Fruit fly (Drosophila melanogaster): ENCODE measurements around the gene nes.

Gene nes

dm6 chr3L:19294613-19295299, 34.3 kb upstream of the nes start (continued):
- TF ChIP-seq CG11247 (GFP tag; IDR thresholded peaks at IDR 0.05), result no peak
- peak; percentile 1 for TF ChIP-seq Hmr (GFP tag; optimal IDR thresholded peaks at IDR 0.05)
- no peak for TF ChIP-seq CG1792 (GFP tag; optimal IDR thresholded peaks at IDR 0.05)
- TF ChIP-seq Hsf (GFP tag; optimal IDR thresholded peaks at IDR 0.05), result peak; percentile 11
- TF ChIP-seq pros (GFP tag; optimal IDR thresholded peaks at IDR 0.05), result peak; percentile 55
- TF ChIP-seq oc (tag; optimal IDR thresholded peaks at IDR 0.05), result no peak
- no peak for TF ChIP-seq Ets65A (GFP tag)
- TF ChIP-seq Lpt (GFP tag; optimal IDR thresholded peaks at IDR 0.05), result no peak
- TF ChIP-seq HmgD (GFP tag; optimal IDR thresholded peaks at IDR 0.05), result peak; percentile 48
- TF ChIP-seq Dref (GFP tag; IDR thresholded peaks at IDR 0.05), result peak; percentile 57; the same call in 1 of the 2 replicates
- no peak for TF ChIP-seq Stat92E (GFP tag; optimal IDR thresholded peaks at IDR 0.05)
- peak; percentile 6 for TF ChIP-seq CG14710 (tag; optimal IDR thresholded peaks at IDR 0.05)
- no peak for TF ChIP-seq HLH4C (GFP tag; IDR thresholded peaks at IDR 0.05; ENCODE audit: partially characterized antibody)
- TF ChIP-seq aop (GFP tag; IDR thresholded peaks at IDR 0.05), result no peak
- TF ChIP-seq unc-4 (GFP tag; IDR thresholded peaks at IDR 0.05; ENCODE audit: partially characterized antibody), result no peak
- TF ChIP-seq tx (GFP tag; optimal IDR thresholded peaks at IDR 0.05), result no peak
- TF ChIP-seq CG1602 (GFP tag; optimal IDR thresholded peaks at IDR 0.05), result no peak
- TF ChIP-seq CG34422 (GFP tag; IDR thresholded peaks at IDR 0.05), result 0 out of 3 replicates have a peak, but pooled peaks have one; percentile 34
- no peak for TF ChIP-seq ken (GFP tag; IDR thresholded peaks at IDR 0.05)
- no peak for TF ChIP-seq CG18764 (GFP tag; optimal IDR thresholded peaks at IDR 0.05)
- TF ChIP-seq CG17568 (GFP tag; optimal IDR thresholded peaks at IDR 0.05), result no peak
- TF ChIP-seq CG6765 (GFP tag; optimal IDR thresholded peaks at IDR 0.05), result no peak
- no peak for TF ChIP-seq CG4328 (GFP tag; optimal IDR thresholded peaks at IDR 0.05)
- no peak for TF ChIP-seq CkIIα-i1 (GFP tag; IDR thresholded peaks at IDR 0.05)
- TF ChIP-seq CG6854 (GFP tag; optimal IDR thresholded peaks at IDR 0.05), result no peak
- no peak for TF ChIP-seq CG3281 (GFP tag; optimal IDR thresholded peaks at IDR 0.05)
- no peak for TF ChIP-seq Mad (GFP tag; optimal IDR thresholded peaks at IDR 0.05)
- no peak for TF ChIP-seq CG4820 (GFP tag; optimal IDR thresholded peaks at IDR 0.05)
- TF ChIP-seq cato (GFP tag; optimal IDR thresholded peaks at IDR 0.05; ENCODE audit: borderline replicate concordance), result no peak
- TF ChIP-seq BEAF-32 (GFP tag; optimal IDR thresholded peaks at IDR 0.05), result peak; percentile 4
- no peak for TF ChIP-seq Six4 (GFP tag; optimal IDR thresholded peaks at IDR 0.05)
- no peak for TF ChIP-seq NfI (GFP tag; optimal IDR thresholded peaks at IDR 0.05)
- no peak for TF ChIP-seq dmrt99B (tag; optimal IDR thresholded peaks at IDR 0.05)
- TF ChIP-seq CG4617 (GFP tag; optimal IDR thresholded peaks at IDR 0.05; ENCODE audit: borderline replicate concordance), result peak; percentile 20
- no peak for TF ChIP-seq Dip2 (GFP tag; IDR thresholded peaks at IDR 0.05)
- TF ChIP-seq CG8924 (tag; optimal IDR thresholded peaks at IDR 0.05), result no peak
- TF ChIP-seq CG6272 (GFP tag; IDR thresholded peaks at IDR 0.05), result no peak
- TF ChIP-seq CG9797 (GFP tag; optimal IDR thresholded peaks at IDR 0.05), result no peak
- no peak for TF ChIP-seq HHEX (GFP tag; optimal IDR thresholded peaks at IDR 0.05)
- TF ChIP-seq Bdp1 (GFP tag; optimal IDR thresholded peaks at IDR 0.05), result peak; percentile 36
- peak; percentile 12 for TF ChIP-seq stwl (tag; optimal IDR thresholded peaks at IDR 0.05)
- TF ChIP-seq CG2202 (tag; optimal IDR thresholded peaks at IDR 0.05), result no peak
- TF ChIP-seq pzg (GFP tag; optimal IDR thresholded peaks at IDR 0.05), result peak; percentile 65
- TF ChIP-seq CG9215 (GFP tag; IDR thresholded peaks at IDR 0.05), result no peak
- no peak for TF ChIP-seq Hr39 (optimal IDR thresholded peaks at IDR 0.05)
- TF ChIP-seq kay (GFP tag; optimal IDR thresholded peaks at IDR 0.05), result peak; percentile 80
- TF ChIP-seq slp2 (GFP tag; optimal IDR thresholded peaks at IDR 0.05), result no peak
- no peak for TF ChIP-seq caup (GFP tag; optimal IDR thresholded peaks at IDR 0.05; ENCODE audit: severe bottlenecking)
- peak; percentile 4; the same call in 1 of the 2 replicates for TF ChIP-seq CG3847 (GFP tag; IDR thresholded peaks at IDR 0.05)
- no peak for TF ChIP-seq Xbp1 (GFP tag; optimal IDR thresholded peaks at IDR 0.05)

Data from whole organism, embryonic.